Fruit fly (Drosophila melanogaster): Measurements from ENCODE around the gene CG16753.

DNA sequence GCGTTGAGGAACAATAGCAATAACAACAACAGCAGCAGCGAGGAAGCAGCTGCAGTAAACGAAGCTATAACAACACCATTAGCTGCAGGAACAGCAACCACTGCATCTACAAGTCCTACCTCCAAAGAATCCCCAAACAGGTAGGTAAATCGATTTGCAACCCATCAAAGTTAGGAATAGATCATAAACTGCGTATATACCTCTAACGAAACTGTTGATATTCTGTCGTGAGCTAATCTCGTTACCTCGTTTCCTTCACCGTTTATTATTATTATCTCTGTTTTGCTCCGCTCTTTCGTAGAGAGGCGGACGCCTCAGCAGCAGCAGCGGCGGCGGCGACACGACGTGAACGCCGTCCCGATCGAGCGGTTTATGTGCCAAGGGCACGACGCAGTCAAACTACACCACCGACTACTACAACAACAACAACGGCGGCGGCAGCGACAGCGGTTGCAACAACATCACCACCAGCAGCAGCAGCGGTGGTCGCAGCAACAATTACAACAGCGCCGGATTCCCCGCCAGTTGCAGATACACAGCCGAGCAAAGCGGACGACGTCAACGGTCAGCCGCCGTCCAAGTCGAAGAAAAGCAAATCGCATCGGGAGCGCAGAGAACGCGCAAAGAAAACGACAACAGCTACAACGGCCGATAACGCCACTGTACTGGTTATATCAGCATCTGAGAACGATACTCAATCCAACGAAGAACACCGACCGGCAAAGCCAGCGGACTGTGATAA, 16.9 kb upstream of the CG16753 start:
- TF ChIP-seq psq (optimal IDR thresholded peaks at IDR 0.05) = no peak
- no peak for TF ChIP-seq Myc (optimal IDR thresholded peaks at IDR 0.05)
- no peak for TF ChIP-seq insv (optimal IDR thresholded peaks at IDR 0.05)
- TF ChIP-seq h (optimal IDR thresholded peaks at IDR 0.05) = no peak
- no peak for TF ChIP-seq ttk (optimal IDR thresholded peaks at IDR 0.05)

Measured in Kc167 (cell line).